Worm (Caenorhabditis elegans) whole organism, midembryonic: Measurements from ENCODE around the gene F41G3.20.

Experiments
- T22C8.4 ChIP-seq: fragments of 200-800 bp; sonication (Bioruptor generic); IDR thresholded peaks from 2 replicates; pipeline ENCODE4 v1.3.6; 2022; ENCODE audit warnings: missing genetic modification characterization, missing compliant biosample characterization
- cog-1 ChIP-seq: sonication (generic microtip); optimal IDR thresholded peaks from 2 replicates; lab custom pipeline; 2016; ENCODE audit warnings: missing genetic modification characterization, missing compliant biosample characterization
- flt-1 ChIP-seq: fragments of 200-800 bp; sonication (Bioruptor generic); IDR thresholded peaks from 2 replicates; pipeline ENCODE4 v1.3.6; 2022; ENCODE audit warnings: missing genetic modification characterization, missing compliant biosample characterization
- klf-2 ChIP-seq: fragments of 200-800 bp; sonication (Bioruptor generic); conservative IDR thresholded peaks from 2 replicates; pipeline ENCODE4 v1.3.6; 2022; ENCODE audit warnings: missing genetic modification reagents, missing genetic modification characterization, missing compliant biosample characterization
- med-1 ChIP-seq: sonication (generic microtip); optimal IDR thresholded peaks from 2 replicates; lab custom pipeline; 2017; ENCODE audit warnings: missing genetic modification characterization, mild to moderate bottlenecking, missing compliant biosample characterization, antibody characterized with exemption, missing genetic modification reagents; ENCODE audit not compliant: insufficient read depth
- ref-1 ChIP-seq: fragments of 200-800 bp; sonication (Bioruptor generic); conservative IDR thresholded peaks from 2 replicates; pipeline ENCODE4 v1.3.6; 2022; ENCODE audit warnings: missing genetic modification reagents, missing genetic modification characterization, missing compliant biosample characterization
- tab-1 ChIP-seq: fragments of 200-800 bp; sonication (Bioruptor generic); IDR thresholded peaks from 2 replicates; pipeline ENCODE4 v1.3.6; 2022; ENCODE audit warnings: missing genetic modification characterization, missing compliant biosample characterization
- ztf-23 ChIP-seq: fragments of 200-800 bp; sonication (Bioruptor generic); IDR thresholded peaks from 2 replicates; pipeline ENCODE4 v1.3.6; 2022; ENCODE audit warnings: missing genetic modification reagents, missing genetic modification characterization, missing compliant biosample characterization
- ztf-29 ChIP-seq: fragments of 200-800 bp; sonication (Bioruptor generic); IDR thresholded peaks from 2 replicates; pipeline ENCODE4 v1.3.6; 2022; ENCODE audit warnings: missing genetic modification reagents, missing genetic modification characterization, missing compliant biosample characterization

The F41G3.20 gene

DNA sequence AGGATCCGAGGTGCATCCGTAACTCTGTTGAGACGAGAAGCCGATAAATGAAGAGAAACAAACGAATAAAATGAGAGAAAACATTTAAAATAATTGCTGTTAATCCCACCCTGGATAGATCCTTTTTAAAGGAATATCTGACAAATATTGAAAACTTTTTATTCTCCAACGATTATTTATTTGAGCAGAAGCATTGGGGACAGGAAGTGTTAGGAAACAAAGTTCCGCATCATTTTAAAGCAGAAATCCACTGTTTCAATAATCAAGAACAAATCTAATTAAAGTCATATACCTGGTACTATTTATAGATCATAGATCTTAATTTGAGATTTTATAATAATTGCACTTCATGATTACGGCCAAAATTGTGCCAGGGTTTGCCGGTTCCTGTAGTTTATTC is at the start of gene F41G3.20:
F41G3.20 (minus strand) TSS at position 101 of the 400 bp plus-strand sequence.
- TF ChIP-seq ztf-23 (GFP tag; lab: Robert Waterston, UW) (no peak), med-1 (GFP tag; lab: Kevin White, UChicago) (no peak), flt-1 (GFP tag; lab: Robert Waterston, UW) (no peak), T22C8.4 (GFP tag; lab: Robert Waterston, UW) (no peak), ref-1 (GFP tag; lab: Robert Waterston, UW) (no peak)

DNA sequence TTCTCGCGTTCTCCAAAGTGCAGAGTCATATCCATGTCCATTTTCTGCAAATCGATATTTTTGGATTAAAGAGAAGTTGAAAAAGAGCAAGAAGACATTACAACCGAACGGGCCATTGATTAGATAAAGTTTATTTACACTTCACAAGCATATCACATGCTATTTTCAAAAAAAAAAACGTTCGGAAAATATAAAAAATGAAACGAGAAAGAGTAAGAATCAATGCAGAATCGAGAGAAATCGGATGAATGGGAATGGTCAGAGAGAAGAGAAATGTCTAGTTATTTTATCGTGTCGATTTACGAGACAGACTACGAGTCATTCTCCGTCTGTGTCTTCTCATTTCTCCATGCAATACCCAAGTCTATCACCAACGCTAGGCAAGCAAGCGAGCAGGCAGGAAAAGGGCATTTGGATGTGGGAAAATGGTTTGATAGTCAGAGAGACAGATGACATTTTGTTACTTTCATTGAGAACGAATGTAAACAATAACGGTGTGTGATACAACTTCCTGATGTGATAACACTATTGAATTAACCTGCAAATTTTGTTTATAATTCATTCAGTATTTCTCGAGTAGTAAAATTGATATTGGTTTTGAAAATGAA is 49.4 kb upstream of the F41G3.20 start, which contains the start of gene F31E8.4:
F31E8.4 (minus strand) TSS at position 51 of the 608 bp plus-strand sequence.
- TF ChIP-seq flt-1 (GFP tag; lab: Robert Waterston, UW) (no peak), tab-1 (GFP tag; lab: Robert Waterston, UW) (0 out of 2 replicates have a peak, but pooled peaks have one; percentile 23)

DNA sequence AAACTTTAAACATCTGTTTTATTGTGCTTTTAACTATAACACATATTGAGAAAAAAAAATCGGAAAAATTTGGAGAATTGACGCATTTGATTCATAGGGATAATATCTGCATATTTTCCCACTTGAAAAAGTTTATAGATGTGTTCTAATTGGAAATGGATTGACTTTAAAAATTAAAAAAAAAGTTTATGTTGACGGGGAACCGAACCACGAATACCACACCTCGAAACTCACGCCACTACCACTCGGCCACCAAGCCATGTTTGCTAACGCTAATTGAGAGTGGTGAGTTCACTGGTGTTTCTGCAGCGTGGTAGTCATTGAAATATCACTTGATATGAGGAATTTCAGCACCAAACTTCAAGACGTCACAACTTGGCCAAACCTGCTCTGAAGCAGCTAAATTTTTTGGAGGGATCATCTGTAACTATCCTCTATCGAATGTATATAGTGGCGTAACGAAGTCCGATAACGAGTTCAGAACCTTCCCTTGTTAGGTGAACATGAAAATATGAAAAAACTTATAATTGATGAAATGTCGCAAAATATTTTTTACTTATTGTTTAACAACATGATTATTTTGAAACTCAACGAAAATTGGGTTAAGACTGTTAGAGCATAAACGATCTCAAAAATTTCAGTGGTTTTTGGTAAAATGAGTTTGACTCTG is 47.1 kb upstream of the F41G3.20 start:
- TF ChIP-seq flt-1 (GFP tag; lab: Robert Waterston, UW): peak; percentile 42; the same call in 1 of the 2 replicates

DNA sequence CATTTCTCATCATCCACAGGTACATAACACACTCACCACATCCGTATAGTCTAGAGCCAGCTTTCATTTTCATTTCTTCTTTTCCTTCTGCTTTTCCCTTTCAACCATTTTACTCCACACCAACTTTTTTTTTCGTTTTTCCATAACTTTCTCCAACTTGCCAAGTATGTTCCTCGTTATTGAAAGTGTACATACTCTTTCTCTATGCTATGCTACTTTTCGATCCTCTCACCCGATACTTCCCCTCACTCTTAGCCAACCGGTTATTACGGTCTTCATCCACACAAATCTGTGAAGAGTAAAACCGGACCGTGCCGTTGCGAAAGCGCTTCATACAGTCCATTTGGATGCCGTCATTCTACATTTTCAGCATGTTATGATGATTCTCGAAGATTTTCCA is 41.1 kb upstream of the F41G3.20 start, which contains the start of gene T13C2.2:
T13C2.2 (plus strand) TSS at position 301 of the 400 bp plus-strand sequence.
- TF ChIP-seq med-1 (GFP tag; lab: Kevin White, UChicago) (no peak), tab-1 (GFP tag; lab: Robert Waterston, UW) (no peak), ref-1 (GFP tag; lab: Robert Waterston, UW) (no peak), ztf-29 (no peak), klf-2 (GFP tag; lab: Robert Waterston, UW) (no peak), ztf-23 (GFP tag; lab: Robert Waterston, UW) (no peak), T22C8.4 (GFP tag; lab: Robert Waterston, UW) (no peak), flt-1 (GFP tag; lab: Robert Waterston, UW) (no peak), cog-1 (tag; lab: Kevin White, UChicago) (no peak)

DNA sequence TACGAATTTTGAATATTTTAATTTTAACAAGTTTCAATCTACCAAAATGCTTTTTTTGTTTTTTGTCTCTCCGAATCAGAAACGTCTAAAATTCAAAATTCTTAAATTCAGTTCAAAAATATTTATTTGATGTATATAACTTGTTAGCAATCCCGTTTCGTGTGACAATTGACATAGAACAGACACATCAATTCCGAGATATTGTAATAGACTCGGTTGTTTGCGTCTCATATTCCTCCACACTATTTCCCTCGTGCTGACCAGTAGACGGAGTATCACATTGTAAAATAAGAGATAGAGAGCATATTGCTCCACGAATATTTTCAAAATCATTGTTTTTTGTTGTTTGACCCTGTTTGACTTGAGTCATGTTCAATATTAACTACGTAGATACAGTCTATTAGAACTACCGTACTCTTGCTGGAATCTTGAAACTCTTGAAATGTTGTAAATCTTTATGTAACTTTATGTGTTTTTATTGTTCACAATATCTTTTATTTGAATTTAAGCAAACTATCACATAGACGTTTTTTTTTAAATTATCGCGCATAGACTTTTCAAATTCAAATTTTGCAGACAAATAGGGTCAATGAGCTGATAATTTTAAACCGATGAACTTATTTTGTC is 38.0 kb upstream of the F41G3.20 start, which contains the start of gene T13C2.3:
T13C2.3 (plus strand) TSS at position 577 of the 627 bp plus-strand sequence.
- TF ChIP-seq T22C8.4 (GFP tag; lab: Robert Waterston, UW) (no peak), ref-1 (GFP tag; lab: Robert Waterston, UW) (no peak), flt-1 (GFP tag; lab: Robert Waterston, UW) (no peak), tab-1 (GFP tag; lab: Robert Waterston, UW) (no peak), ztf-23 (GFP tag; lab: Robert Waterston, UW) (no peak), med-1 (GFP tag; lab: Kevin White, UChicago) (no peak), ztf-29 (no peak), klf-2 (GFP tag; lab: Robert Waterston, UW) (no peak)

DNA sequence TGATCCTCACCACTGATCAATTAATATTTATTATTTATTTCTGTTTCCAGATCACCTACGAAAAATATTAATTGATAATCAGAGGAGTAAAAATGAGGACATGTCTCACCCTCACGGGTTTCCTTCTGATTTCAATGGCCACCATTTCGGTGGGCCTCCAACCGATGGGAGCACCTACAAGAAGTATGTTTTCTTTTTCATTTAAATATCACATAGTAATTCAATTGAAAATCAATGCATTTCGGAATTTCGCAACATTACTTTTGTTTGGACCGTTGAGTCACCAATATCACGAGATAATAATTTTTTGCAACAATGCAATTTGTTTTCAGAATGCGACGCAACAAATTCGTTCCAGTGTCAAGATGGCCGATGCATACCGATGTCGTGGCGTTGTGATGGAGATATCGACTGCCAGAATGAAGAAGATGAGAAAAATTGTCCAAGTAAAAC is 32.6 kb upstream of the F41G3.20 start, which contains the start of gene gldi-2:
gldi-2 (plus strand) TSS at position 51 of the 453 bp plus-strand sequence.
- TF ChIP-seq flt-1 (GFP tag; lab: Robert Waterston, UW): no peak
- no peak for TF ChIP-seq ztf-23 (GFP tag; lab: Robert Waterston, UW)
- TF ChIP-seq T22C8.4 (GFP tag; lab: Robert Waterston, UW): no peak
- TF ChIP-seq tab-1 (GFP tag; lab: Robert Waterston, UW): no peak
- no peak for TF ChIP-seq ref-1 (GFP tag; lab: Robert Waterston, UW)
- TF ChIP-seq klf-2 (GFP tag; lab: Robert Waterston, UW): no peak
- no peak for TF ChIP-seq cog-1 (tag; lab: Kevin White, UChicago)
- TF ChIP-seq ztf-29: no peak
- TF ChIP-seq med-1 (GFP tag; lab: Kevin White, UChicago): no peak

DNA sequence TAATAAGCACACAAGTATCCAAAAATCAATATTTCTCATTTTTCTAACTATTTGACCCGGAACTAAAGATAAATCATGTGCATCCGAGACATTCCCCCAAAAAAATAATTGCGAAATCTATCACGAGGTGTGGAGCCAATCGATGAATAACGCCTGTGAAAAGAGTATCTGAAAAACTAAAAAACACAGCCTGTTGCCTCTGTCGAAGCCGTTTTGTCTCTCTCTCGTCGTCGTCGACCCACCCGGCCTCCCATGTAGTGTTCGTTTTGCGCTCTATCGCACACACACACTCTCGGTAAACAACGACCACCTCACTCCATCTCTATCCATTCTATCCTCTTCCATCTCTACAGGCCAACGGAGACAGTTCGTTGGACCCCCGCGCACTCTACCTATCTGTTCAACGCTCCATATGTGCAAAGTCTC is 31.9 kb upstream of the F41G3.20 start:
- TF ChIP-seq ref-1 (GFP tag; lab: Robert Waterston, UW) (no peak), med-1 (GFP tag; lab: Kevin White, UChicago) (no peak), ztf-23 (GFP tag; lab: Robert Waterston, UW) (no peak), tab-1 (GFP tag; lab: Robert Waterston, UW) (no peak), T22C8.4 (GFP tag; lab: Robert Waterston, UW) (no peak), klf-2 (GFP tag; lab: Robert Waterston, UW) (no peak), ztf-29 (no peak), cog-1 (tag; lab: Kevin White, UChicago) (no peak), flt-1 (GFP tag; lab: Robert Waterston, UW) (no peak)

DNA sequence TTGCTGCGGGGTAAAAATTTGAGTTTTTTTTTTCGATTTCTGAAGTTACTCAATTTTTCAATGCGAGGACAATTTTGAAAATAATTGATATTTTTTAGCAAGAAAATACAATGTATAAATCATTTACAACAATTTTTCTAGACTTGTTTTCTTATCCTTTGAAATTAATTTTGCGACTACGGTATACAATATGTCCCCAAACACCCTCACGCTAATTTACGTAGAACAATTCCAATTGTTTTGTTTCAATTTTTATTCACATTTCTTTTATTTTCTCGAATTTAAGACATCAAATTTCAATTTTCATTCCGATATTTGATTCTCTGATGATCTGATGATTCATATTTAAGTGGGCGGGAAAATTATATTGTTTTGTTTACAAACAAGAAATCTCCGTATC is 31.2 kb upstream of the F41G3.20 start:
- no peak for TF ChIP-seq klf-2 (GFP tag; lab: Robert Waterston, UW)
- no peak for TF ChIP-seq cog-1 (tag; lab: Kevin White, UChicago)
- no peak for TF ChIP-seq flt-1 (GFP tag; lab: Robert Waterston, UW)
- no peak for TF ChIP-seq tab-1 (GFP tag; lab: Robert Waterston, UW)
- TF ChIP-seq ztf-23 (GFP tag; lab: Robert Waterston, UW): no peak
- TF ChIP-seq T22C8.4 (GFP tag; lab: Robert Waterston, UW): no peak
- no peak for TF ChIP-seq med-1 (GFP tag; lab: Kevin White, UChicago)
- TF ChIP-seq ref-1 (GFP tag; lab: Robert Waterston, UW): no peak
- no peak for TF ChIP-seq ztf-29

DNA sequence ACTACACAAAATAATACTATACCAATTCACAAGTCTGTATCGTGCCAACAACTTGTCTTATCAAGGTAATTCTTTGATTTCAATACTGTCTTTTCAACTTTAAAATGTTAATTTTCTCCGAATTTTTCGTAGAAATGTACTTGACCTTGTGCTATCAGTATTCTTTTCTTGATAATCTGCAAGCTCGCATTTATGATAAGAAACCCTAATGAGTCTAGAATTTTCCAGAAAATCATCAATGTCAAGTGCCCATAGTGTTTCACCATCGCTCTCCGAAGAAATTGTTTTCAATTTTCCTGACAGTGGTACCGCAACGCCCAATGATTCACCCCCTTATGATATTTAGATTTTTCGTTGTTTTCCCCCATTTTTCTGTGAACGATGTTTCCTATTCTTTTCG is 30.4 kb upstream of the F41G3.20 start:
- TF ChIP-seq T22C8.4 (GFP tag; lab: Robert Waterston, UW): no peak
- no peak for TF ChIP-seq ref-1 (GFP tag; lab: Robert Waterston, UW)
- TF ChIP-seq med-1 (GFP tag; lab: Kevin White, UChicago): no peak
- TF ChIP-seq ztf-23 (GFP tag; lab: Robert Waterston, UW): no peak
- no peak for TF ChIP-seq ztf-29
- no peak for TF ChIP-seq flt-1 (GFP tag; lab: Robert Waterston, UW)
- no peak for TF ChIP-seq cog-1 (tag; lab: Kevin White, UChicago)
- no peak for TF ChIP-seq klf-2 (GFP tag; lab: Robert Waterston, UW)
- no peak for TF ChIP-seq tab-1 (GFP tag; lab: Robert Waterston, UW)
